Fruit fly (Drosophila melanogaster) ovary, adult (tissue): ENCODE results near the gene asun.

ENCODE experiments used
- CG17801 ChIP-seq: fragments of 200-800 bp; optimal IDR thresholded peaks from 2 replicates; lab custom pipeline; 2019; ENCODE audit warnings: missing biosample characterization, mild to moderate bottlenecking, missing genetic modification characterization, moderate library complexity; ENCODE audit not compliant: partially characterized antibody

asun gene

dm6 chr3R:16239304-16239703, 24.8 kb upstream of the asun start:
- no peak for TF ChIP-seq CG17801 (GFP tag; lab: Kevin White, UChicago)

dm6 chr3R:16240478-16241101, 23.5 kb upstream of the asun start:
- TF ChIP-seq CG17801 (GFP tag; lab: Kevin White, UChicago) = no peak

- TF ChIP-seq CG17801 (GFP tag; lab: Kevin White, UChicago) = peak; percentile 16
Measured at dm6 chr3R:16241102-16241779, 22.8 kb upstream of the asun start.

- no peak for TF ChIP-seq CG17801 (GFP tag; lab: Kevin White, UChicago)
Measured at dm6 chr3R:16241822-16242221, 22.2 kb upstream of the asun start.

- peak; percentile 86 for TF ChIP-seq CG17801 (GFP tag; lab: Kevin White, UChicago)
Measured at dm6 chr3R:16242461-16242934, 21.6 kb upstream of the asun start.

dm6 chr3R:16244241-16244977, 19.7 kb upstream of the asun start:
- no peak for TF ChIP-seq CG17801 (GFP tag; lab: Kevin White, UChicago)

- no peak for TF ChIP-seq CG17801 (GFP tag; lab: Kevin White, UChicago)
Measured at dm6 chr3R:16245298-16246098, 18.6 kb upstream of the asun start.

- no peak for TF ChIP-seq CG17801 (GFP tag; lab: Kevin White, UChicago)
Measured at dm6 chr3R:16247027-16247426, 17.0 kb upstream of the asun start.

- TF ChIP-seq CG17801 (GFP tag; lab: Kevin White, UChicago) = no peak
Measured at dm6 chr3R:16247609-16248499, 16.2 kb upstream of the asun start.

dm6 chr3R:16248500-16249025, 15.5 kb upstream of the asun start:
- TF ChIP-seq CG17801 (GFP tag; lab: Kevin White, UChicago) = no peak

- TF ChIP-seq CG17801 (GFP tag; lab: Kevin White, UChicago) = no peak
Measured at dm6 chr3R:16249510-16249828, 14.6 kb upstream of the asun start.

dm6 chr3R:16249829-16250814, 13.9 kb upstream of the asun start:
- TF ChIP-seq CG17801 (GFP tag; lab: Kevin White, UChicago) = peak; percentile 61
